Worm (Caenorhabditis elegans) whole organism, L1 larva: Measurements from ENCODE around the gene rps-27.

Experiments used
- ama-1 ChIP-seq: fragments of 150-350 bp; optimal IDR thresholded peaks from 2 replicates; lab custom pipeline; 2014
- egl-27 ChIP-seq, 2 experiments: fragments of 150-350 bp in 1 of 2; sonication (generic microtip); optimal IDR thresholded peaks; 3 replicates each; lab custom pipeline; 2017 to 2018; ENCODE audit warnings: missing biosample characterization in 2 of 2, missing genetic modification characterization in 2 of 2, missing genetic modification reagents in 2 of 2
- fos-1 ChIP-seq: fragments of 150-350 bp; optimal IDR thresholded peaks from 2 replicates; lab custom pipeline; 2014; ENCODE audit warnings: missing biosample characterization, missing genetic modification characterization
- jun-1 ChIP-seq: fragments of 150-350 bp; optimal IDR thresholded peaks from 2 replicates; lab custom pipeline; 2014; ENCODE audit warnings: missing biosample characterization, missing genetic modification reagents, missing genetic modification characterization
- lin-15B ChIP-seq: fragments of 150-350 bp; sonication (generic microtip); optimal IDR thresholded peaks from 3 replicates; lab custom pipeline; 2014; ENCODE audit warnings: missing biosample characterization, missing genetic modification characterization
- mdl-1 ChIP-seq, 2 experiments: fragments of 150-350 bp; optimal IDR thresholded peaks; 2 replicates each; lab custom pipeline; 2014 to 2017; ENCODE audit warnings: missing biosample characterization in 2 of 2, missing genetic modification characterization in 2 of 2, inconsistent platforms in 1 of 2
- nhr-12 ChIP-seq: sonication (generic microtip); optimal IDR thresholded peaks from 2 replicates; lab custom pipeline; 2017; ENCODE audit warnings: missing biosample characterization, missing genetic modification characterization
- nhr-28 ChIP-seq: fragments of 150-350 bp; optimal IDR thresholded peaks from 2 replicates; lab custom pipeline; 2014; ENCODE audit warnings: missing biosample characterization, missing genetic modification characterization
- swsn-7 ChIP-seq: sonication (generic microtip); optimal IDR thresholded peaks from 2 replicates; lab custom pipeline; 2016; ENCODE audit warnings: missing genetic modification characterization, missing compliant biosample characterization
- xbp-1 ChIP-seq: sonication (generic microtip); optimal IDR thresholded peaks from 2 replicates; lab custom pipeline; 2016; ENCODE audit warnings: missing genetic modification characterization, missing compliant biosample characterization
- ztf-4 ChIP-seq: fragments of 150-350 bp; optimal IDR thresholded peaks from 2 replicates; lab custom pipeline; 2014; ENCODE audit warnings: missing biosample characterization, missing genetic modification characterization

DNA sequence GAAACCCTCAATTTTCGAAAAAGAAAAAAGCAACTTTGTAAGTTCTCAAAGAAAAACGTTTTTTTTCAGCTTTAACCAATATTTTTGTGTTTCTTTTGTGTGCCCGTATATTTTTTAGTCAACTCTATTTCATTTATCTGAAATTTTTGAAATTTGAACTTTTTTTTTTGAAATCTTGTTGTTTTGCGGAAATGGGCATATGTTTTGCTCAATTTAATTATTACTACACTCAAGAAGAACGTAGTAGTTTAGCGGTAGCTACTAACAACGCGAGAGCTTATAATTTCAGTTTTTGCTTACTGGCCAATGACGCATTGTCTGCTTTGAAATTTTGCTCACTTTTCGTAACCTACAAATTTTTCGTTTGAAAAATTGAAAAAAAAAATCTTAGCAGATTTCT lies 40.9 kb upstream of the rps-27 start, which contains the start of gene srh-82:
- TF ChIP-seq jun-1 (no peak), ztf-4 (tag; lab: Kevin White, UChicago) (no peak), egl-27 (tag; optimal IDR thresholded peaks at IDR 0.05; lab: Kevin White, UChicago) (no peak), mdl-1 (tag; optimal IDR thresholded peaks at IDR 0.05; lab: Kevin White, UChicago) (no peak), lin-15B (tag; lab: Kevin White, UChicago) (no peak), ama-1 (lab: Kevin White, UChicago) (no peak), xbp-1 (no peak), fos-1 (tag; lab: Kevin White, UChicago) (no peak), nhr-28 (no peak), swsn-7 (tag; lab: Kevin White, UChicago) (no peak), nhr-12 (tag; lab: Kevin White, UChicago) (no peak)
